Worm (Caenorhabditis elegans): Measurements from ENCODE around the gene T28D6.6.
A peak's percentile ranks its signal among the peaks of the same experiment; 100 is the strongest.

T28D6.6 gene

ce11 chrIII:11343041-11343440, at the start of gene T28D6.6, which contains the start of gene pen-2:
T28D6.6 (minus strand) TSS chrIII:11343108.
pen-2 (plus strand) TSS chrIII:11343322.
- no peak for TF ChIP-seq tbx-37 (GFP tag; conservative IDR thresholded peaks at IDR 0.05)
- TF ChIP-seq F13C5.2 (tag; optimal IDR thresholded peaks at IDR 0.05), result peak; percentile 48

- TF ChIP-seq tbx-11 (GFP tag; IDR thresholded peaks at IDR 0.05) (no peak), ceh-36 (tag; optimal IDR thresholded peaks at IDR 0.05) (peak; percentile 20)
Measured at ce11 chrIII:11391601-11392520, 49.0 kb upstream of the T28D6.6 start.

- no peak for TF ChIP-seq ceh-36 (tag; optimal IDR thresholded peaks at IDR 0.05)
Measured at ce11 chrIII:11390832-11391231, 47.9 kb upstream of the T28D6.6 start.

- TF ChIP-seq ama-1 (optimal IDR thresholded peaks at IDR 0.05) (no peak), sea-1 (GFP tag; conservative IDR thresholded peaks at IDR 0.05) (0 out of 2 replicates have a peak, but pooled peaks have one; percentile 19)
Measured at ce11 chrIII:11389384-11389783, 46.5 kb upstream of the T28D6.6 start.

ce11 chrIII:11381922-11382321, 39.0 kb upstream of the T28D6.6 start, which contains the start of gene subs-4:
subs-4 (plus strand) TSS chrIII:11382222.
- TF ChIP-seq hmbx-1 (tag; optimal IDR thresholded peaks at IDR 0.05) (no peak), tbx-11 (GFP tag; IDR thresholded peaks at IDR 0.05) (no peak), hnd-1 (tag; optimal IDR thresholded peaks at IDR 0.05) (no peak), sea-1 (GFP tag; conservative IDR thresholded peaks at IDR 0.05) (no peak)

- TF ChIP-seq aly-1 (tag; optimal IDR thresholded peaks at IDR 0.05) (no peak), F13C5.2 (tag; optimal IDR thresholded peaks at IDR 0.05) (no peak)
Measured at ce11 chrIII:11380555-11380954, 37.6 kb upstream of the T28D6.6 start.

ce11 chrIII:11378910-11379309, 36.0 kb upstream of the T28D6.6 start:
- TF ChIP-seq B0310.2 (tag; optimal IDR thresholded peaks at IDR 0.05) (no peak), hmg-4 (GFP tag; optimal IDR thresholded peaks at IDR 0.05) (no peak), ama-1 (optimal IDR thresholded peaks at IDR 0.05) (no peak), ceh-36 (tag; optimal IDR thresholded peaks at IDR 0.05) (no peak), F13C5.2 (tag; optimal IDR thresholded peaks at IDR 0.05) (no peak), pes-1 (GFP tag; IDR thresholded peaks at IDR 0.05) (no peak), hmbx-1 (tag; optimal IDR thresholded peaks at IDR 0.05) (no peak), ceh-13 (GFP tag; optimal IDR thresholded peaks at IDR 0.05) (no peak), tbx-11 (GFP tag; IDR thresholded peaks at IDR 0.05) (no peak), aly-1 (tag; optimal IDR thresholded peaks at IDR 0.05) (no peak), tbx-37 (GFP tag; conservative IDR thresholded peaks at IDR 0.05) (no peak), hnd-1 (tag; optimal IDR thresholded peaks at IDR 0.05) (no peak), flt-1 (GFP tag; IDR thresholded peaks at IDR 0.05) (no peak), sea-1 (GFP tag; conservative IDR thresholded peaks at IDR 0.05) (no peak), scrt-1 (GFP tag; IDR thresholded peaks at IDR 0.05) (no peak), tra-4 (tag; optimal IDR thresholded peaks at IDR 0.05) (no peak), ets-7 (tag; optimal IDR thresholded peaks at IDR 0.05) (no peak)

- TF ChIP-seq tbx-37 (GFP tag; conservative IDR thresholded peaks at IDR 0.05) (no peak), F13C5.2 (tag; optimal IDR thresholded peaks at IDR 0.05) (no peak), pes-1 (GFP tag; IDR thresholded peaks at IDR 0.05) (no peak), ama-1 (optimal IDR thresholded peaks at IDR 0.05) (no peak), sea-1 (GFP tag; conservative IDR thresholded peaks at IDR 0.05) (no peak), hmbx-1 (tag; optimal IDR thresholded peaks at IDR 0.05) (no peak), ceh-36 (tag; optimal IDR thresholded peaks at IDR 0.05) (no peak), scrt-1 (GFP tag; IDR thresholded peaks at IDR 0.05) (no peak), hnd-1 (tag; optimal IDR thresholded peaks at IDR 0.05) (no peak), hmg-4 (GFP tag; optimal IDR thresholded peaks at IDR 0.05) (no peak), tbx-11 (GFP tag; IDR thresholded peaks at IDR 0.05) (no peak), aly-1 (tag; optimal IDR thresholded peaks at IDR 0.05) (no peak), ets-7 (tag; optimal IDR thresholded peaks at IDR 0.05) (no peak), B0310.2 (tag; optimal IDR thresholded peaks at IDR 0.05) (no peak), tra-4 (tag; optimal IDR thresholded peaks at IDR 0.05) (no peak), flt-1 (GFP tag; IDR thresholded peaks at IDR 0.05) (no peak), ceh-13 (GFP tag; optimal IDR thresholded peaks at IDR 0.05) (no peak)
Measured at ce11 chrIII:11378450-11378849, 35.5 kb upstream of the T28D6.6 start.

- TF ChIP-seq tbx-37 (GFP tag; conservative IDR thresholded peaks at IDR 0.05) (no peak), aly-1 (tag; optimal IDR thresholded peaks at IDR 0.05) (no peak), hmg-4 (GFP tag; optimal IDR thresholded peaks at IDR 0.05) (no peak), sea-1 (GFP tag; conservative IDR thresholded peaks at IDR 0.05) (no peak), ets-7 (tag; optimal IDR thresholded peaks at IDR 0.05) (no peak), ama-1 (optimal IDR thresholded peaks at IDR 0.05) (no peak), tbx-11 (GFP tag; IDR thresholded peaks at IDR 0.05) (no peak), flt-1 (GFP tag; IDR thresholded peaks at IDR 0.05) (no peak), tra-4 (tag; optimal IDR thresholded peaks at IDR 0.05) (no peak), hmbx-1 (tag; optimal IDR thresholded peaks at IDR 0.05) (no peak), hnd-1 (tag; optimal IDR thresholded peaks at IDR 0.05) (no peak), scrt-1 (GFP tag; IDR thresholded peaks at IDR 0.05) (no peak), B0310.2 (tag; optimal IDR thresholded peaks at IDR 0.05) (no peak), F13C5.2 (tag; optimal IDR thresholded peaks at IDR 0.05) (no peak)
Measured at ce11 chrIII:11377880-11378279, 35.0 kb upstream of the T28D6.6 start, which contains the start of gene dpy-18. dpy-18 (minus strand) TSS chrIII:11377980.

All from whole organism, early embryonic.